Worm (Caenorhabditis elegans) whole organism, young adult: Measurements from ENCODE around the gene orai-1.

Experiments
- B0019.2 ChIP-seq: fragments of 200-800 bp; sonication (Bioruptor generic); conservative IDR thresholded peaks from 2 replicates; pipeline ENCODE4 v1.3.6; 2022; ENCODE audit warnings: missing genetic modification reagents, missing genetic modification characterization, missing compliant biosample characterization
- C06A6.2 ChIP-seq: fragments of 200-800 bp; sonication (Bioruptor generic); conservative IDR thresholded peaks from 2 replicates; pipeline ENCODE4 v1.3.6; 2022; ENCODE audit warnings: missing genetic modification characterization, missing compliant biosample characterization
- D2030.7 ChIP-seq: fragments of 200-800 bp; sonication (Bioruptor generic); IDR thresholded peaks from 2 replicates; pipeline ENCODE4 v1.3.6; 2022; ENCODE audit warnings: missing genetic modification reagents, missing genetic modification characterization, missing compliant biosample characterization
- F55B11.4 ChIP-seq: sonication (generic microtip); optimal IDR thresholded peaks from 2 replicates; lab custom pipeline; 2016; ENCODE audit warnings: missing compliant biosample characterization, missing genetic modification characterization, borderline replicate concordance; ENCODE audit not compliant: insufficient read depth
- F57A8.1 ChIP-seq: fragments of 200-800 bp; sonication (Bioruptor generic); optimal IDR thresholded peaks from 2 replicates; lab custom pipeline; 2018; ENCODE audit warnings: mild to moderate bottlenecking, missing genetic modification characterization, moderate library complexity, missing compliant biosample characterization
- F57C9.4 ChIP-seq: sonication (generic microtip); optimal IDR thresholded peaks from 2 replicates; lab custom pipeline; 2017; ENCODE audit warnings: mild to moderate bottlenecking, missing genetic modification characterization, missing compliant biosample characterization
- T07F8.4 ChIP-seq: sonication (generic microtip); optimal IDR thresholded peaks from 2 replicates; lab custom pipeline; 2016; ENCODE audit warnings: mild to moderate bottlenecking, missing genetic modification characterization, moderate library complexity, missing compliant biosample characterization
- Y67H2A.10 ChIP-seq: fragments of 200-800 bp; sonication (Bioruptor generic); conservative IDR thresholded peaks from 2 replicates; pipeline ENCODE4 v1.3.6; 2022; ENCODE audit warnings: missing genetic modification reagents, missing genetic modification characterization, missing compliant biosample characterization
- ZK185.1 ChIP-seq: sonication (generic microtip); optimal IDR thresholded peaks from 2 replicates; lab custom pipeline; 2016; ENCODE audit warnings: mild to moderate bottlenecking, missing genetic modification characterization, missing compliant biosample characterization; ENCODE audit not compliant: poor library complexity, severe bottlenecking
- aptf-3 ChIP-seq: fragments of 200-800 bp; sonication (Bioruptor generic); IDR thresholded peaks from 2 replicates; pipeline ENCODE4 v1.3.6; 2022; ENCODE audit warnings: missing genetic modification characterization, missing compliant biosample characterization
- athp-1 ChIP-seq: sonication (generic microtip); optimal IDR thresholded peaks from 2 replicates; lab custom pipeline; 2017; ENCODE audit warnings: mild to moderate bottlenecking, missing genetic modification characterization, missing compliant biosample characterization
- bed-2 ChIP-seq: fragments of 200-800 bp; sonication (Bioruptor generic); IDR thresholded peaks from 2 replicates; pipeline ENCODE4 v1.3.6; 2022; ENCODE audit warnings: missing genetic modification reagents, missing genetic modification characterization, missing compliant biosample characterization
- cebp-1 ChIP-seq, 2 experiments: fragments of 200-800 bp in 1 of 2; sonication (Bioruptor generic) in 1 of 2; sonication (generic microtip) in 1 of 2; IDR thresholded peaks in 1 of 2; optimal IDR thresholded peaks in 1 of 2; 2 replicates each; pipeline versions ENCODE4 v1.3.6 to Lab custom; 2017 to 2022; ENCODE audit warnings: missing compliant biosample characterization in 2 of 2, missing genetic modification characterization in 2 of 2, mild to moderate bottlenecking in 1 of 2, missing genetic modification reagents in 1 of 2, moderate library complexity in 1 of 2
- ceh-79 ChIP-seq: sonication (generic microtip); optimal IDR thresholded peaks from 2 replicates; lab custom pipeline; 2017; ENCODE audit warnings: mild to moderate bottlenecking, missing genetic modification characterization, missing compliant biosample characterization
- ceh-91 ChIP-seq: fragments of 200-800 bp; sonication (Bioruptor generic); IDR thresholded peaks from 2 replicates; pipeline ENCODE4 v1.3.6; 2022; ENCODE audit warnings: missing genetic modification reagents, missing genetic modification characterization, missing compliant biosample characterization
- die-1 ChIP-seq: sonication (generic microtip); optimal IDR thresholded peaks from 2 replicates; lab custom pipeline; 2016; ENCODE audit warnings: missing genotype, mild to moderate bottlenecking, missing genetic modification characterization, missing compliant biosample characterization
- dpl-1 ChIP-seq: fragments of 150-350 bp; optimal IDR thresholded peaks from 2 replicates; lab custom pipeline; 2014; ENCODE audit warnings: missing biosample characterization, missing genetic modification reagents, missing genetic modification characterization
- gei-17 ChIP-seq: fragments of 200-800 bp; sonication (Bioruptor generic); optimal IDR thresholded peaks from 2 replicates; lab custom pipeline; 2018; ENCODE audit warnings: mild to moderate bottlenecking, missing genetic modification characterization, missing compliant biosample characterization
- him-1 ChIP-seq: sonication (generic microtip); optimal IDR thresholded peaks from 2 replicates; lab custom pipeline; 2016; ENCODE audit warnings: missing genotype, missing genetic modification reagents, missing genetic modification characterization, missing compliant biosample characterization
- hlh-12 ChIP-seq: sonication (generic microtip); optimal IDR thresholded peaks from 2 replicates; lab custom pipeline; 2016; ENCODE audit warnings: missing genetic modification characterization, missing compliant biosample characterization
- hmg-1.2 ChIP-seq: fragments of 200-800 bp; sonication (Bioruptor generic); IDR thresholded peaks from 2 replicates; pipeline ENCODE4 v1.3.6; 2022; ENCODE audit warnings: missing genetic modification reagents, missing genetic modification characterization, missing compliant biosample characterization
- lin-35 ChIP-seq, 3 experiments: fragments of 150-350 bp in 2 of 3; sonication (generic microtip) in 1 of 3; optimal IDR thresholded peaks; 2 replicates each; lab custom pipeline; 2014 to 2018; ENCODE audit warnings: missing biosample characterization in 3 of 3, missing genetic modification characterization in 3 of 3, missing genetic modification reagents in 3 of 3
- lir-1 ChIP-seq: fragments of 200-800 bp; sonication (Bioruptor generic); conservative IDR thresholded peaks from 2 replicates; pipeline ENCODE4 v1.3.6; 2022; ENCODE audit warnings: missing genetic modification reagents, missing genetic modification characterization, missing compliant biosample characterization
- lsl-1 ChIP-seq: fragments of 200-800 bp; sonication (Bioruptor generic); optimal IDR thresholded peaks from 2 replicates; lab custom pipeline; 2018; ENCODE audit warnings: mild to moderate bottlenecking, missing genetic modification characterization, moderate library complexity, missing compliant biosample characterization
- lsy-27 ChIP-seq: sonication (generic microtip); optimal IDR thresholded peaks from 2 replicates; lab custom pipeline; 2017; ENCODE audit warnings: missing genetic modification characterization, mild to moderate bottlenecking, missing compliant biosample characterization, antibody characterized with exemption, missing genotype, borderline replicate concordance; ENCODE audit not compliant: insufficient read depth
- mes-4 ChIP-seq: sonication (generic microtip); optimal IDR thresholded peaks from 2 replicates; lab custom pipeline; 2016; ENCODE audit warnings: missing genotype, missing genetic modification characterization, missing compliant biosample characterization
- nfya-2 ChIP-seq: fragments of 200-800 bp; sonication (Bioruptor generic); IDR thresholded peaks from 2 replicates; pipeline ENCODE4 v1.3.6; 2022; ENCODE audit warnings: missing genetic modification reagents, missing genetic modification characterization, missing compliant biosample characterization
- nhr-80 ChIP-seq: sonication (generic microtip); optimal IDR thresholded peaks from 2 replicates; lab custom pipeline; 2016; ENCODE audit warnings: missing genetic modification characterization, missing compliant biosample characterization
- pbrm-1 ChIP-seq: fragments of 200-800 bp; sonication (Bioruptor generic); IDR thresholded peaks from 2 replicates; pipeline ENCODE4 v1.3.6; 2022; ENCODE audit warnings: missing genetic modification reagents, missing genetic modification characterization, missing compliant biosample characterization
- rec-8 ChIP-seq, 2 experiments: sonication (generic microtip); optimal IDR thresholded peaks; 2 replicates each; lab custom pipeline; 2016; ENCODE audit warnings: mild to moderate bottlenecking in 2 of 2, missing genetic modification characterization in 2 of 2, missing genetic modification reagents in 2 of 2, missing genotype in 2 of 2, missing biosample characterization in 1 of 2, missing compliant biosample characterization in 1 of 2, moderate library complexity in 1 of 2
- rpc-1 ChIP-seq, 2 experiments: fragments of 150-350 bp in 1 of 2; sonication (generic microtip) in 1 of 2; optimal IDR thresholded peaks; 2 replicates each; lab custom pipeline; 2014 to 2018; ENCODE audit warnings: missing biosample characterization in 1 of 2, missing genetic modification characterization in 1 of 2, missing genetic modification reagents in 1 of 2, missing genotype in 1 of 2
- sea-2 ChIP-seq: fragments of 200-800 bp; sonication (Bioruptor generic); IDR thresholded peaks from 2 replicates; pipeline ENCODE4 v1.3.6; 2022; ENCODE audit warnings: missing genetic modification characterization, missing compliant biosample characterization
- snpc-3.4 ChIP-seq: sonication (generic microtip); optimal IDR thresholded peaks from 2 replicates; lab custom pipeline; 2017; ENCODE audit warnings: missing genetic modification characterization, mild to moderate bottlenecking, missing compliant biosample characterization, antibody characterized with exemption, moderate library complexity, missing genotype, missing genetic modification reagents
- tbx-9 ChIP-seq: sonication (generic microtip); optimal IDR thresholded peaks from 2 replicates; lab custom pipeline; 2016; ENCODE audit warnings: borderline replicate concordance, missing genetic modification characterization, inconsistent platforms, missing compliant biosample characterization
- ztf-18 ChIP-seq: sonication (generic microtip); optimal IDR thresholded peaks from 2 replicates; lab custom pipeline; 2016; ENCODE audit warnings: missing genotype, mild to moderate bottlenecking, missing genetic modification characterization, missing compliant biosample characterization
- ztf-25 ChIP-seq: fragments of 200-800 bp; sonication (Bioruptor generic); IDR thresholded peaks from 2 replicates; pipeline ENCODE4 v1.3.6; 2022; ENCODE audit warnings: missing genetic modification reagents, missing genetic modification characterization, missing compliant biosample characterization
- ztf-3 ChIP-seq: fragments of 200-800 bp; sonication (Bioruptor generic); optimal IDR thresholded peaks from 2 replicates; lab custom pipeline; 2018; ENCODE audit warnings: mild to moderate bottlenecking, missing genetic modification characterization, missing compliant biosample characterization
- ztf-6 ChIP-seq: fragments of 200-800 bp; sonication (Bioruptor generic); IDR thresholded peaks from 2 replicates; pipeline ENCODE4 v1.3.6; 2022; ENCODE audit warnings: missing genetic modification reagents, missing genetic modification characterization, missing compliant biosample characterization

orai-1 gene

ce11 chrIII:640198-640803 lies 6.3 kb upstream of the orai-1 start, which contains the start of the genes tag-266 and tag-267 (continued):
- TF ChIP-seq D2030.7 (GFP tag; lab: Robert Waterston, UW) (peak; percentile 54), athp-1 (tag; lab: Kevin White, UChicago) (peak; percentile 53), B0019.2 (0 out of 2 replicates have a peak, but pooled peaks have one; percentile 31), ztf-25 (GFP tag; lab: Robert Waterston, UW) (no peak), dpl-1 (GFP tag; lab: Kevin White, UChicago) (no peak), pbrm-1 (no peak), Y67H2A.10 (GFP tag; lab: Robert Waterston, UW) (no peak), T07F8.4 (tag; lab: Kevin White, UChicago) (no peak), lir-1 (GFP tag; lab: Robert Waterston, UW) (no peak), die-1 (tag; lab: Kevin White, UChicago) (peak; percentile 9), F55B11.4 (tag; lab: Kevin White, UChicago) (no peak), C06A6.2 (GFP tag; lab: Robert Waterston, UW) (no peak), ceh-91 (GFP tag; lab: Robert Waterston, UW) (no peak), aptf-3 (GFP tag; lab: Robert Waterston, UW) (no peak), rec-8 (tag; optimal IDR thresholded peaks at IDR 0.05; lab: Kevin White, UChicago) (peak in 1 of 2 experiments; percentile 16), hlh-12 (tag; lab: Kevin White, UChicago) (no peak), lin-35 (GFP tag; optimal IDR thresholded peaks at IDR 0.05; lab: Kevin White, UChicago) (no peak), sea-2 (GFP tag; lab: Robert Waterston, UW) (no peak), gei-17 (GFP tag; lab: Kevin White, UChicago) (no peak), F57C9.4 (tag; lab: Kevin White, UChicago) (no peak), him-1 (tag; lab: Kevin White, UChicago) (no peak), tbx-9 (tag; lab: Kevin White, UChicago) (no peak), ZK185.1 (tag; lab: Kevin White, UChicago) (no peak), nfya-2 (GFP tag; lab: Robert Waterston, UW) (no peak), lsy-27 (tag; lab: Kevin White, UChicago) (no peak), ceh-79 (tag; lab: Kevin White, UChicago) (no peak), snpc-3.4 (no peak), F57A8.1 (GFP tag; lab: Kevin White, UChicago) (no peak), nhr-80 (tag; lab: Kevin White, UChicago) (peak; percentile 12), bed-2 (GFP tag; lab: Robert Waterston, UW) (0 out of 2 replicates have a peak, but pooled peaks have one; percentile 17), lsl-1 (peak; percentile 47), ztf-6 (no peak), rpc-1 (optimal IDR thresholded peaks at IDR 0.05; lab: Kevin White, UChicago) (no peak), rpc-1 (tag; optimal IDR thresholded peaks at IDR 0.05; lab: Kevin White, UChicago) (no peak), ztf-3 (GFP tag; lab: Kevin White, UChicago) (no peak), mes-4 (tag; lab: Kevin White, UChicago) (no peak), hmg-1.2 (GFP tag; lab: Robert Waterston, UW) (peak; percentile 30; the same call in 1 of the 2 replicates), ztf-18 (tag; lab: Kevin White, UChicago) (peak; percentile 76), cebp-1 (GFP tag; IDR thresholded peaks at IDR 0.05; lab: Robert Waterston, UW) (peak; percentile 41; the same call in 1 of the 2 replicates), cebp-1 (tag; optimal IDR thresholded peaks at IDR 0.05; lab: Kevin White, UChicago) (peak; percentile 62)
